Worm (Caenorhabditis elegans) whole organism, L1 larva: Measurements from ENCODE around the gene irld-50.

ENCODE experiments used
- C34B4.2 ChIP-seq: sonication (generic microtip); optimal IDR thresholded peaks from 2 replicates; lab custom pipeline; 2017; ENCODE audit warnings: mild to moderate bottlenecking, missing genetic modification characterization, missing compliant biosample characterization
- elt-3 ChIP-seq, 6 experiments: fragments of 150-350 bp in 1 of 6; sonication (generic microtip); optimal IDR thresholded peaks; 2 replicates each; lab custom pipeline; 2017 to 2018; ENCODE audit warnings: missing biosample characterization in 6 of 6, missing genetic modification characterization in 6 of 6, inconsistent platforms in 1 of 6
- mab-9 ChIP-seq: fragments of 200-800 bp; sonication (Bioruptor generic); IDR thresholded peaks from 2 replicates; pipeline ENCODE4 v1.3.6; 2022; ENCODE audit warnings: missing genetic modification reagents, missing genetic modification characterization, missing compliant biosample characterization
- mep-1 ChIP-seq: fragments of 150-350 bp; optimal IDR thresholded peaks from 2 replicates; lab custom pipeline; 2014; ENCODE audit warnings: missing biosample characterization, missing genetic modification characterization
- nhr-77 ChIP-seq: fragments of 150-350 bp; optimal IDR thresholded peaks from 2 replicates; lab custom pipeline; 2014; ENCODE audit warnings: missing biosample characterization, missing genetic modification characterization
- snpc-4 ChIP-seq: fragments of 150-350 bp; optimal IDR thresholded peaks from 2 replicates; lab custom pipeline; 2014; ENCODE audit warnings: missing biosample characterization, missing genetic modification characterization

DNA sequence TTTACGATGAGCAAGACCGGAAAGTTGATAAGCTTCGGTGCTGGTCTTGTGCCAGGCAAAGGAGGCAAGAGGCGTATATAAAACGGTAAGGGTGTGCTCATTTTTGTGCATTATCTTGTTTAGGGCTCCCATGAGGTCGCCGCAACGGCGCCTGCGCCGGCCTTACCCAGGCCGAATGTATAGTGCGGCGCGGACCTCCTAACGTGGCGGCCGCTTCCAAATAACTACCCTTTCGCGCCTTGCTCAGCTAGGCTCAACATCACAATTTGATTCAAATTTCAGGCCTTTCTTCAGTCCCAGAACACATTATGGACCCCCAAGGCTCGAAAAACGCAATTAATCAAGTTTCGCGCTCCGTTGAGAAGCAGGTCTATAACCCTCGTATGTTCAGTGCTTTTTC, 16.3 kb downstream of the irld-50 start, which contains the start of the genes ZK355.3 and ZK355.8:
- TF ChIP-seq nhr-77 (tag; lab: Kevin White, UChicago) (no peak), snpc-4 (tag; lab: Kevin White, UChicago) (no peak), mep-1 (no peak), C34B4.2 (tag; lab: Kevin White, UChicago) (no peak), mab-9 (GFP tag; lab: Robert Waterston, UW) (no peak), elt-3 (tag; optimal IDR thresholded peaks at IDR 0.05; lab: Kevin White, UChicago) (no peak)
